Worm (Caenorhabditis elegans): ENCODE data around the gene ZC239.5.
"Not testable (repeated sequence)": the region's sequence is repeated elsewhere in the genome, so short reads cannot be mapped to it uniquely, and the experiment has no call there.

DNA sequence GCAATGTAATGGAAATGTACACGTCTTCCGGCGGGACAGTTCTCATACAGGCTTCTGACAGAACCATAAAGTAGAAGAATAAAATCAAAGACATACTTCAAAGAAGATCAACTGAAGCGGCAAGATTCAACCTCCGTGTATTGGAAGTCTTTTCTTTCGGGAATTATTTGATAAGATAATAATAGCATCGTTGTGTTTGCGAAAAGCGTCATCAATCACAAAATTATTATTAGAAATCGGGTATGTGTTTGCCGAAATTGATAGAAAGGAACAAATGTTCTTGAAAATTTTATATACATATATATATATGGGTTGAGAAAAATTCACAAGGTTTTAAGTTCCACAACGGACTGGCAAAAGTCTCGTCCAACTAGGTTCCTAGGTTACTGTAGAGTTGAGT lies 18.9 kb upstream of the ZC239.5 start, which contains the start of gene Y27F2A.9:
- TF ChIP-seq aly-1 (tag; optimal IDR thresholded peaks at IDR 0.05); B0310.2 (tag; optimal IDR thresholded peaks at IDR 0.05); ama-1 (optimal IDR thresholded peaks at IDR 0.05); ceh-13 (GFP tag; optimal IDR thresholded peaks at IDR 0.05); tbx-11 (GFP tag; IDR thresholded peaks at IDR 0.05); ceh-36 (tag; optimal IDR thresholded peaks at IDR 0.05); tra-4 (tag; optimal IDR thresholded peaks at IDR 0.05); hnd-1 (tag; optimal IDR thresholded peaks at IDR 0.05); flt-1 (GFP tag; IDR thresholded peaks at IDR 0.05); F13C5.2 (tag; optimal IDR thresholded peaks at IDR 0.05); ets-7 (tag; optimal IDR thresholded peaks at IDR 0.05): not testable (repeated sequence)

Data from whole organism, early embryonic.